Worm (Caenorhabditis elegans) whole organism, L3 larva: ENCODE measurements around the gene txt-3.

ENCODE experiments used
- ZK546.5 ChIP-seq: sonication (generic microtip); optimal IDR thresholded peaks from 2 replicates; lab custom pipeline; 2017; ENCODE audit warnings: missing biosample characterization, missing genetic modification characterization
- ceh-28 ChIP-seq: fragments of 150-350 bp; optimal IDR thresholded peaks from 2 replicates; lab custom pipeline; 2014; ENCODE audit warnings: missing biosample characterization, missing genetic modification reagents, missing genetic modification characterization
- jun-1 ChIP-seq: fragments of 150-350 bp; optimal IDR thresholded peaks from 2 replicates; lab custom pipeline; 2014; ENCODE audit warnings: missing biosample characterization, missing genetic modification reagents, missing genetic modification characterization
- nhr-43 ChIP-seq: sonication (generic microtip); optimal IDR thresholded peaks from 2 replicates; lab custom pipeline; 2016; ENCODE audit warnings: mild to moderate bottlenecking, missing genetic modification characterization, missing compliant biosample characterization; ENCODE audit not compliant: poor library complexity, severe bottlenecking
- nhr-76 ChIP-seq: fragments of 150-350 bp; sonication (generic microtip); optimal IDR thresholded peaks from 5 replicates; lab custom pipeline; 2014; ENCODE audit warnings: missing biosample characterization, missing genetic modification characterization
- nhr-77 ChIP-seq: fragments of 150-350 bp; optimal IDR thresholded peaks from 2 replicates; lab custom pipeline; 2014; ENCODE audit warnings: missing biosample characterization, missing genetic modification characterization
- pqm-1 ChIP-seq: fragments of 150-350 bp; optimal IDR thresholded peaks from 2 replicates; lab custom pipeline; 2017; ENCODE audit warnings: missing biosample characterization, missing genetic modification characterization, inconsistent platforms
- tbx-2 ChIP-seq: sonication (generic microtip); optimal IDR thresholded peaks from 2 replicates; lab custom pipeline; 2016; ENCODE audit warnings: mild to moderate bottlenecking, missing genetic modification characterization, missing compliant biosample characterization
- unc-39 ChIP-seq: sonication (generic microtip); optimal IDR thresholded peaks from 4 replicates; lab custom pipeline; 2017; ENCODE audit warnings: missing biosample characterization, missing genetic modification characterization
- ztf-11 ChIP-seq: fragments of 150-350 bp; optimal IDR thresholded peaks from 2 replicates; lab custom pipeline; 2014; ENCODE audit warnings: missing biosample characterization, missing genetic modification characterization

DNA sequence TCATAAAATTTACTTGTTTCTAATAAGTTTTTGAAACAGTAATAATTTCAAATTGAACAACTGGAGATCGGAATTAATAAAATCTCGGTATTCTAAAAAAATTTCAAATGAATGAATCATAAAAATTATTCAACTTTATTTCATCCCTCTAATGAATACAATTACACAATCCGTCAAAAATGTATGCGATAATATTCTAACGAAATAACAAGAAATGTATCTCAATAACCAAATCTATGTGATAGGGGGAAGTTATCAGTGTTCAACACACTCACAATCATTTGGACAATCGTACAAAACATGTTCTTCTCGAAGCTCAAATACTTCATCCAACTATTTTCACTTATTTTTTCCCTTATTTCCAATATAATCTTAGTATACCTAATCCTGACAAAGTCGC is 22.1 kb upstream of the txt-3 start, which contains the start of gene Y9C9A.5:
- no peak for TF ChIP-seq jun-1 (tag; lab: Kevin White, UChicago)
- no peak for TF ChIP-seq nhr-77
- TF ChIP-seq pqm-1, result no peak
- no peak for TF ChIP-seq ztf-11 (tag; lab: Kevin White, UChicago)
- no peak for TF ChIP-seq unc-39 (tag; lab: Kevin White, UChicago)
- TF ChIP-seq nhr-43 (tag; lab: Kevin White, UChicago), result no peak
- TF ChIP-seq nhr-76 (tag; lab: Kevin White, UChicago), result no peak
- no peak for TF ChIP-seq ceh-28
- no peak for TF ChIP-seq tbx-2
- TF ChIP-seq ZK546.5 (tag; lab: Kevin White, UChicago), result no peak
